Fruit fly (Drosophila melanogaster) whole organism, embryonic: ENCODE data around the gene kirre.
A peak's percentile ranks its signal among the peaks of the same experiment; 100 is the strongest.

ENCODE experiments used
- CG10979 ChIP-seq: fragments of 200-800 bp; sonication (Bioruptor generic); optimal IDR thresholded peaks from 2 replicates; lab custom pipeline; 2018; ENCODE audit warnings: missing biosample characterization, mild to moderate bottlenecking, missing genetic modification characterization, moderate library complexity
- CG11560 ChIP-seq: fragments of 200-800 bp; sonication (Bioruptor generic); IDR thresholded peaks from 3 replicates; pipeline ENCODE4 v1.3.6; 2022; ENCODE audit warnings: missing biosample characterization, missing genetic modification characterization
- CG13296 ChIP-seq: fragments of 200-800 bp; sonication (Bioruptor generic); optimal IDR thresholded peaks from 3 replicates; lab custom pipeline; 2018; ENCODE audit warnings: missing biosample characterization, mild to moderate bottlenecking, missing genetic modification characterization
- CG15073 ChIP-seq: fragments of 200-800 bp; sonication (Bioruptor generic); optimal IDR thresholded peaks from 2 replicates; lab custom pipeline; 2016; ENCODE audit warnings: missing biosample characterization, missing genetic modification characterization
- CG16813 ChIP-seq: fragments of 200-800 bp; sonication (Bioruptor generic); IDR thresholded peaks from 3 replicates; pipeline ENCODE4 v1.3.6; 2022; ENCODE audit warnings: missing biosample characterization, missing genetic modification characterization; ENCODE audit not compliant: partially characterized antibody
- CG16815 ChIP-seq: fragments of 200-800 bp; sonication (Bioruptor generic); optimal IDR thresholded peaks from 3 replicates; lab custom pipeline; 2017; ENCODE audit warnings: missing biosample characterization, mild to moderate bottlenecking, missing genetic modification characterization
- CG1832 ChIP-seq: fragments of 200-800 bp; sonication (Bioruptor generic); optimal IDR thresholded peaks from 2 replicates; lab custom pipeline; 2017; ENCODE audit warnings: missing biosample characterization, mild to moderate bottlenecking, missing genetic modification characterization, inconsistent platforms
- CG34224 ChIP-seq: fragments of 200-800 bp; sonication (Bioruptor generic); IDR thresholded peaks from 3 replicates; pipeline ENCODE4 v1.3.6; 2022; ENCODE audit warnings: missing biosample characterization, missing genetic modification characterization; ENCODE audit not compliant: partially characterized antibody
- CG43689 ChIP-seq: fragments of 200-800 bp; sonication (Bioruptor generic); IDR thresholded peaks from 2 replicates; pipeline ENCODE4 v1.3.6; 2022; ENCODE audit warnings: missing biosample characterization, missing genetic modification characterization
- CG4707 ChIP-seq: fragments of 200-800 bp; sonication (Bioruptor generic); optimal IDR thresholded peaks from 2 replicates; lab custom pipeline; 2018; ENCODE audit warnings: missing biosample characterization, mild to moderate bottlenecking, missing genetic modification characterization, moderate library complexity
- CG4820 ChIP-seq: fragments of 200-800 bp; sonication (Bioruptor generic); optimal IDR thresholded peaks from 3 replicates; lab custom pipeline; 2016; ENCODE audit warnings: missing biosample characterization, missing genetic modification characterization
- CG7271 ChIP-seq: fragments of 200-800 bp; sonication (Bioruptor generic); optimal IDR thresholded peaks from 2 replicates; lab custom pipeline; 2018; ENCODE audit warnings: missing biosample characterization, mild to moderate bottlenecking, missing genetic modification characterization, moderate library complexity
- CG8388 ChIP-seq: fragments of 200-800 bp; sonication (Bioruptor generic); optimal IDR thresholded peaks from 2 replicates; lab custom pipeline; 2019; ENCODE audit warnings: missing biosample characterization, mild to moderate bottlenecking, missing genetic modification characterization, moderate library complexity
- Chrac-16 ChIP-seq: fragments of 200-800 bp; sonication (Bioruptor generic); optimal IDR thresholded peaks from 3 replicates; lab custom pipeline; 2016; ENCODE audit warnings: missing biosample characterization, missing genetic modification characterization
- Elba2 ChIP-seq: fragments of 200-800 bp; sonication (Bioruptor generic); optimal IDR thresholded peaks from 3 replicates; lab custom pipeline; 2016; ENCODE audit warnings: missing biosample characterization, missing genetic modification characterization
- Fer2 ChIP-seq: fragments of 200-800 bp; sonication (Bioruptor generic); optimal IDR thresholded peaks from 2 replicates; lab custom pipeline; 2018; ENCODE audit warnings: missing biosample characterization, mild to moderate bottlenecking, missing genetic modification characterization, moderate library complexity
- Hmx ChIP-seq: fragments of 200-800 bp; sonication (Bioruptor generic); optimal IDR thresholded peaks from 2 replicates; lab custom pipeline; 2016; ENCODE audit warnings: missing biosample characterization, missing genetic modification characterization
- MTF-1 ChIP-seq: fragments of 200-800 bp; sonication (Bioruptor generic); optimal IDR thresholded peaks from 2 replicates; lab custom pipeline; 2018; ENCODE audit warnings: missing biosample characterization, mild to moderate bottlenecking, missing genetic modification characterization, borderline replicate concordance
- NC2α ChIP-seq: fragments of 200-800 bp; sonication (Bioruptor generic); optimal IDR thresholded peaks from 2 replicates; lab custom pipeline; 2016; ENCODE audit warnings: missing biosample characterization, missing genetic modification characterization
- Nf-YB ChIP-seq: fragments of 200-800 bp; sonication (Bioruptor generic); optimal IDR thresholded peaks from 3 replicates; lab custom pipeline; 2019; ENCODE audit warnings: missing biosample characterization, mild to moderate bottlenecking, missing genetic modification characterization, moderate library complexity
- Sry-δ ChIP-seq: fragments of 200-800 bp; sonication (Bioruptor generic); optimal IDR thresholded peaks from 2 replicates; lab custom pipeline; 2016; ENCODE audit warnings: missing biosample characterization, missing genetic modification characterization
- Ssrp ChIP-seq: fragments of 200-800 bp; sonication (Bioruptor generic); optimal IDR thresholded peaks from 2 replicates; lab custom pipeline; 2018; ENCODE audit warnings: missing biosample characterization, mild to moderate bottlenecking, missing genetic modification characterization, moderate library complexity
- Xrp1 ChIP-seq: fragments of 200-800 bp; sonication (Bioruptor generic); IDR thresholded peaks from 2 replicates; pipeline ENCODE4 v1.3.6; 2022; ENCODE audit warnings: missing biosample characterization, missing genetic modification characterization
- abd-A ChIP-seq: fragments of 200-800 bp; sonication (Bioruptor generic); optimal IDR thresholded peaks from 3 replicates; lab custom pipeline; 2019; ENCODE audit warnings: missing biosample characterization, mild to moderate bottlenecking, missing genetic modification characterization, moderate library complexity
- bsh ChIP-seq, 2 experiments: fragments of 200-800 bp; sonication (Bioruptor generic); optimal IDR thresholded peaks; 2 replicates each; lab custom pipeline; 2017 to 2018; ENCODE audit warnings: mild to moderate bottlenecking in 2 of 2, missing biosample characterization in 2 of 2, missing genetic modification characterization in 2 of 2, moderate library complexity in 1 of 2
- chif ChIP-seq, 2 experiments: fragments of 200-800 bp; sonication (Bioruptor generic); optimal IDR thresholded peaks; 3 replicates each; lab custom pipeline; 2016; ENCODE audit warnings: missing biosample characterization in 2 of 2, missing genetic modification characterization in 2 of 2
- corto ChIP-seq: fragments of 200-800 bp; sonication (Bioruptor generic); optimal IDR thresholded peaks from 2 replicates; lab custom pipeline; 2016; ENCODE audit warnings: missing biosample characterization, mild to moderate bottlenecking, missing genetic modification characterization, moderate library complexity
- dati ChIP-seq: fragments of 200-800 bp; sonication (Bioruptor generic); IDR thresholded peaks from 2 replicates; pipeline ENCODE4 v1.3.6; 2022; ENCODE audit warnings: missing biosample characterization, missing genetic modification characterization
- dmrt99B ChIP-seq: fragments of 200-800 bp; sonication (Bioruptor generic); optimal IDR thresholded peaks from 2 replicates; lab custom pipeline; 2018; ENCODE audit warnings: missing biosample characterization, mild to moderate bottlenecking, missing genetic modification characterization, moderate library complexity
- ems ChIP-seq: fragments of 200-800 bp; sonication (Bioruptor generic); optimal IDR thresholded peaks from 3 replicates; lab custom pipeline; 2016; ENCODE audit warnings: missing biosample characterization, missing genetic modification characterization
- eve ChIP-seq, 2 experiments: fragments of >200 bp; optimal IDR thresholded peaks; 2 replicates each; lab custom pipeline; 2017; ENCODE audit warnings: missing biosample characterization in 2 of 2, missing genetic modification characterization in 2 of 2
- fd102C ChIP-seq: fragments of 200-800 bp; sonication (Bioruptor generic); optimal IDR thresholded peaks from 2 replicates; lab custom pipeline; 2018; ENCODE audit warnings: missing biosample characterization, mild to moderate bottlenecking, missing genetic modification characterization, moderate library complexity
- h ChIP-seq: fragments of >200 bp; optimal IDR thresholded peaks from 2 replicates; lab custom pipeline; 2017
- inv ChIP-seq: fragments of 200-800 bp; sonication (Bioruptor generic); IDR thresholded peaks from 2 replicates; pipeline ENCODE4 v1.3.6; 2022; ENCODE audit warnings: missing biosample characterization, missing genetic modification characterization; ENCODE audit not compliant: partially characterized antibody
- jigr1 ChIP-seq: fragments of 200-800 bp; sonication (Bioruptor generic); IDR thresholded peaks from 3 replicates; pipeline ENCODE4 v1.3.6; 2022; ENCODE audit warnings: missing biosample characterization, missing genetic modification characterization
- jing ChIP-seq: fragments of 200-800 bp; sonication (Bioruptor generic); optimal IDR thresholded peaks from 2 replicates; lab custom pipeline; 2018; ENCODE audit warnings: missing biosample characterization, mild to moderate bottlenecking, missing genetic modification characterization
- lov ChIP-seq, 2 experiments: fragments of 200-800 bp in 1 of 2; fragments of >200 bp in 1 of 2; sonication (Bioruptor generic) in 1 of 2; IDR thresholded peaks in 1 of 2; optimal IDR thresholded peaks in 1 of 2; 2 replicates in 1 of 2; 3 replicates in 1 of 2; pipeline versions ENCODE4 v1.3.6 to Lab custom; 2017 to 2022; ENCODE audit warnings: missing biosample characterization in 1 of 2, missing genetic modification characterization in 1 of 2
- maf-S ChIP-seq: fragments of 200-800 bp; sonication (Bioruptor generic); optimal IDR thresholded peaks from 2 replicates; lab custom pipeline; 2016; ENCODE audit warnings: missing biosample characterization, missing genetic modification characterization
- mam ChIP-seq: fragments of 200-800 bp; sonication (Bioruptor generic); optimal IDR thresholded peaks from 3 replicates; lab custom pipeline; 2016; ENCODE audit warnings: missing biosample characterization, missing genetic modification characterization
- nom ChIP-seq: fragments of 200-800 bp; sonication (Bioruptor generic); optimal IDR thresholded peaks from 2 replicates; lab custom pipeline; 2017; ENCODE audit warnings: missing biosample characterization, missing genetic modification characterization, mild to moderate bottlenecking, moderate library complexity, missing genetic modification reagents
- pb ChIP-seq: fragments of 200-800 bp; sonication (Bioruptor generic); optimal IDR thresholded peaks from 3 replicates; lab custom pipeline; 2016; ENCODE audit warnings: missing biosample characterization, missing genetic modification characterization
- pita ChIP-seq: fragments of 200-800 bp; sonication (Bioruptor generic); optimal IDR thresholded peaks from 2 replicates; lab custom pipeline; 2017; ENCODE audit warnings: missing biosample characterization, mild to moderate bottlenecking, missing genetic modification characterization
- psq ChIP-seq: fragments of 200-800 bp; sonication (Bioruptor generic); optimal IDR thresholded peaks from 2 replicates; lab custom pipeline; 2017; ENCODE audit warnings: missing biosample characterization, missing genetic modification characterization
- sc ChIP-seq, 3 experiments: fragments of >200 bp in 2 of 3; fragments of 200-800 bp in 1 of 3; sonication (Bioruptor generic) in 1 of 3; optimal IDR thresholded peaks; 2 replicates in 2 of 3; 3 replicates in 1 of 3; lab custom pipeline; 2017; ENCODE audit warnings: mild to moderate bottlenecking in 1 of 3, missing biosample characterization in 1 of 3, missing genetic modification characterization in 1 of 3, missing genetic modification reagents in 1 of 3
- slp2 ChIP-seq: fragments of 200-800 bp; sonication (Bioruptor generic); optimal IDR thresholded peaks from 2 replicates; lab custom pipeline; 2016; ENCODE audit warnings: missing biosample characterization, missing genetic modification characterization
- so ChIP-seq: fragments of 200-800 bp; sonication (Bioruptor generic); IDR thresholded peaks from 3 replicates; pipeline ENCODE4 v1.3.6; 2022; ENCODE audit warnings: missing biosample characterization, missing genetic modification characterization
- sqz ChIP-seq: fragments of 200-800 bp; sonication (Bioruptor generic); optimal IDR thresholded peaks from 3 replicates; lab custom pipeline; 2018; ENCODE audit warnings: missing biosample characterization, mild to moderate bottlenecking, missing genetic modification characterization
- tna ChIP-seq: fragments of 200-800 bp; sonication (Bioruptor generic); IDR thresholded peaks from 2 replicates; pipeline ENCODE4 v1.3.6; 2022; ENCODE audit warnings: missing biosample characterization, missing genetic modification characterization; ENCODE audit not compliant: partially characterized antibody
- zen2 ChIP-seq: fragments of 200-800 bp; sonication (Bioruptor generic); IDR thresholded peaks from 3 replicates; pipeline ENCODE4 v1.3.6; 2022; ENCODE audit warnings: missing biosample characterization, missing genetic modification characterization; ENCODE audit not compliant: partially characterized antibody

The kirre gene

DNA sequence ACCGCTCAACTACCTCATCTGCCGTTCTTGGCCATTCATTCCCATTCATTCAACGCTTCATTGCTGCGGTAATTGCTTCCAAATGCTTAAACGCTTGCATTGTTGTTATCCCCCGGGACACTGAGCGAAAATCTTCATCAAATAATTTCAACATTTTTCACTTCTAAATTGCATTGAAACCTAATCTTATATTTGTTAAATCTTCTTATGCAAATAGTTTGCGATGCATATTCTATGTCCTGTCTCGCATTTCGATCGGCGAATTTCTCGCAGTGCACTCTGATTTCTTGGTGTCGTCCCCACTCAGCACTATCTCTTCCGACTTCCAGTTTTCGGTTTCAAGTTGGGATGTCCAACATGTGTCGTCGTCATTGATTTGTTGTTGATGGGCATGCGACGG, 356.8 kb downstream of the kirre start (continued):
- peak; percentile 88 for TF ChIP-seq sqz (GFP tag; lab: Kevin White, UChicago)
- TF ChIP-seq CG11560 (tag; lab: Robert Waterston, UW): peak; percentile 76
- no peak for TF ChIP-seq CG16813 (GFP tag; lab: Robert Waterston, UW)
- no peak for TF ChIP-seq pita (GFP tag; lab: Kevin White, UChicago)
- peak; percentile 65 for TF ChIP-seq Sry-δ (GFP tag; lab: Kevin White, UChicago)
- TF ChIP-seq MTF-1 (GFP tag; lab: Kevin White, UChicago): peak; percentile 89
- peak; percentile 63 for TF ChIP-seq psq (GFP tag; lab: Kevin White, UChicago)
- peak; percentile 96 for TF ChIP-seq CG4820 (GFP tag; lab: Kevin White, UChicago)
- peak; percentile 75 for TF ChIP-seq CG15073 (GFP tag; lab: Kevin White, UChicago)
- no peak for TF ChIP-seq sc (optimal IDR thresholded peaks at IDR 0.05; lab: Kevin White, UChicago)
- peak; percentile 92 for TF ChIP-seq sc (GFP tag; optimal IDR thresholded peaks at IDR 0.05; lab: Kevin White, UChicago)
- TF ChIP-seq lov (optimal IDR thresholded peaks at IDR 0.05; lab: Kevin White, UChicago): no peak
- TF ChIP-seq lov (GFP tag; IDR thresholded peaks at IDR 0.05; lab: Robert Waterston, UW): peak; percentile 96
- TF ChIP-seq abd-A (tag; lab: Kevin White, UChicago): peak; percentile 60
- peak; percentile 88 for TF ChIP-seq CG4707 (GFP tag; lab: Kevin White, UChicago)
- peak; percentile 75 for TF ChIP-seq Nf-YB (GFP tag; lab: Kevin White, UChicago)
- peak; percentile 45 for TF ChIP-seq Hmx
- TF ChIP-seq bsh (GFP tag; optimal IDR thresholded peaks at IDR 0.05; lab: Kevin White, UChicago): peak; percentile 74 to 98
- TF ChIP-seq Xrp1: peak; percentile 96
- TF ChIP-seq CG16815: peak; percentile 95
- TF ChIP-seq CG34224 (GFP tag; lab: Robert Waterston, UW): no peak
- peak; percentile 62 for TF ChIP-seq Fer2
- peak; percentile 89 for TF ChIP-seq pb
- peak; percentile 97 for TF ChIP-seq CG10979
- peak; percentile 95 for TF ChIP-seq dmrt99B (tag; lab: Kevin White, UChicago)
- no peak for TF ChIP-seq CG1832 (GFP tag; lab: Kevin White, UChicago)
- TF ChIP-seq inv: no peak
- TF ChIP-seq NC2α (GFP tag; lab: Kevin White, UChicago): peak; percentile 94
- TF ChIP-seq so (GFP tag; lab: Robert Waterston, UW): peak; percentile 70
- TF ChIP-seq CG13296: peak; percentile 65
- TF ChIP-seq maf-S (GFP tag; lab: Kevin White, UChicago): peak; percentile 85
- peak; percentile 83 for TF ChIP-seq nom (GFP tag; lab: Kevin White, UChicago)
- TF ChIP-seq Chrac-16 (GFP tag; lab: Kevin White, UChicago): peak; percentile 95
- TF ChIP-seq jing (GFP tag; lab: Kevin White, UChicago): peak; percentile 86
- TF ChIP-seq mam (GFP tag; lab: Kevin White, UChicago): peak; percentile 84
- peak; percentile 95 to 98 for TF ChIP-seq chif (GFP tag; optimal IDR thresholded peaks at IDR 0.05; lab: Kevin White, UChicago)
- peak; percentile 94 for TF ChIP-seq Ssrp (tag; lab: Kevin White, UChicago)
- peak; percentile 78; the same call in 2 of the 3 replicates for TF ChIP-seq jigr1 (GFP tag; lab: Robert Waterston, UW)
- TF ChIP-seq CG8388 (GFP tag; lab: Kevin White, UChicago): peak; percentile 95
- TF ChIP-seq Elba2: peak; percentile 42
- TF ChIP-seq ems (GFP tag; lab: Kevin White, UChicago): peak; percentile 93
- TF ChIP-seq tna: no peak
- TF ChIP-seq slp2 (GFP tag; lab: Kevin White, UChicago): peak; percentile 94
- TF ChIP-seq CG43689 (GFP tag; lab: Robert Waterston, UW): peak; percentile 26; the same call in 1 of the 2 replicates
- peak in 1 of 2 experiments; percentile 96 for TF ChIP-seq eve (GFP tag; optimal IDR thresholded peaks at IDR 0.05; lab: Kevin White, UChicago)
- peak; percentile 46 for TF ChIP-seq CG7271 (tag; lab: Kevin White, UChicago)
- peak; percentile 82 for TF ChIP-seq fd102C (GFP tag; lab: Kevin White, UChicago)
- peak; percentile 82 for TF ChIP-seq dati (GFP tag; lab: Robert Waterston, UW)
- TF ChIP-seq zen2: no peak
- peak; percentile 22 for TF ChIP-seq corto (GFP tag; lab: Kevin White, UChicago)
- no peak for TF ChIP-seq h
